Worm (Caenorhabditis elegans) whole organism, young adult: Measurements from ENCODE around the gene Y54G11A.14.

Source experiments
- B0035.1 ChIP-seq: sonication (generic microtip); optimal IDR thresholded peaks from 2 replicates; lab custom pipeline; 2016; ENCODE audit warnings: missing genetic modification characterization, mild to moderate bottlenecking, missing compliant biosample characterization, missing genotype, missing genetic modification reagents
- B0336.3 ChIP-seq: fragments of 200-800 bp; sonication (Bioruptor generic); IDR thresholded peaks from 2 replicates; pipeline ENCODE4 v1.3.6; 2022; ENCODE audit warnings: missing genetic modification characterization, missing compliant biosample characterization
- atf-7 ChIP-seq: sonication (generic microtip); optimal IDR thresholded peaks from 2 replicates; lab custom pipeline; 2017; ENCODE audit warnings: mild to moderate bottlenecking, missing genetic modification characterization, missing compliant biosample characterization
- let-526 ChIP-seq: fragments of 200-800 bp; sonication (Bioruptor generic); IDR thresholded peaks from 2 replicates; pipeline ENCODE4 v1.3.6; 2022; ENCODE audit warnings: missing genetic modification reagents, missing genetic modification characterization, missing compliant biosample characterization
- lin-54 ChIP-seq: fragments of 200-800 bp; sonication (Bioruptor generic); optimal IDR thresholded peaks from 2 replicates; lab custom pipeline; 2018; ENCODE audit warnings: mild to moderate bottlenecking, missing genetic modification characterization, missing compliant biosample characterization
- mcd-1 ChIP-seq: fragments of 200-800 bp; sonication (Bioruptor generic); IDR thresholded peaks from 2 replicates; pipeline ENCODE4 v1.3.6; 2022; ENCODE audit warnings: missing genetic modification reagents, missing genetic modification characterization, missing compliant biosample characterization
- nfya-2 ChIP-seq: fragments of 200-800 bp; sonication (Bioruptor generic); IDR thresholded peaks from 2 replicates; pipeline ENCODE4 v1.3.6; 2022; ENCODE audit warnings: missing genetic modification reagents, missing genetic modification characterization, missing compliant biosample characterization
- nhr-179 ChIP-seq: sonication (generic microtip); optimal IDR thresholded peaks from 2 replicates; lab custom pipeline; 2016; ENCODE audit warnings: mild to moderate bottlenecking, missing genetic modification characterization, missing compliant biosample characterization
- pha-4 ChIP-seq: fragments of 150-350 bp; sonication (generic microtip); optimal IDR thresholded peaks from 2 replicates; lab custom pipeline; 2014; ENCODE audit warnings: missing biosample characterization, missing genetic modification reagents, missing genetic modification characterization
- snpc-1.3 ChIP-seq: sonication (generic microtip); optimal IDR thresholded peaks from 2 replicates; lab custom pipeline; 2017; ENCODE audit warnings: missing genetic modification characterization, mild to moderate bottlenecking, missing compliant biosample characterization, antibody characterized with exemption, moderate library complexity, missing genotype, missing genetic modification reagents; ENCODE audit not compliant: insufficient read depth
- snpc-4 ChIP-seq, 5 experiments: fragments of 150-350 bp in 1 of 5; sonication (generic microtip) in 4 of 5; optimal IDR thresholded peaks; 2 replicates each; lab custom pipeline; 2014 to 2018; ENCODE audit warnings: missing genetic modification characterization in 5 of 5, missing biosample characterization in 3 of 5, antibody characterized with exemption in 2 of 5, mild to moderate bottlenecking in 2 of 5, missing compliant biosample characterization in 2 of 5, missing genotype in 2 of 5, moderate library complexity in 2 of 5, missing genetic modification reagents in 1 of 5
- zim-3 ChIP-seq: sonication (generic microtip); optimal IDR thresholded peaks from 2 replicates; lab custom pipeline; 2017; ENCODE audit warnings: mild to moderate bottlenecking, missing genetic modification characterization, moderate library complexity, missing compliant biosample characterization

DNA sequence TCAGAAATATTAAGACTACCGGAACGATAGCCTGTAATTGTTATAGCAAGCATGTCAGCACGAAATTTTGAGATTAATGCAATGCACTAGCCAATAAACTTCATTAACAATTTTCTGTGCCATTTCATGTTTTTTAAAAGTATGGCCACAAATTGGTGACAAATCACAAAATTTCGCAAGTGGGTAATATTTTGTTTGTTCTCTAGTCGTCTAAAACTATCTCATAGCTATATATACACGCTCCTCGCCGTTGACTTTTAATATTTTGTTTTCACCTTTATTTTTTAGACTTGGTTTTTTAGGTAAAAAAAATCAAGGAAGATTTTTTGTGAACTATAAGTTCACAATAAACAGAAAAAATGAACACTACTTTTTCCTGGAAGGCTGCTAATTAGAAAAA, 27.1 kb upstream of the Y54G11A.14 start:
- no peak for TF ChIP-seq nhr-179 (tag; lab: Kevin White, UChicago)
- no peak for TF ChIP-seq mcd-1 (GFP tag; lab: Robert Waterston, UW)
- TF ChIP-seq lin-54 = no peak
- TF ChIP-seq atf-7 (tag; lab: Kevin White, UChicago) = no peak
- TF ChIP-seq nfya-2 = no peak
- no peak for TF ChIP-seq B0336.3 (GFP tag; lab: Robert Waterston, UW)
- no peak for TF ChIP-seq snpc-1.3 (tag; lab: Kevin White, UChicago)
- TF ChIP-seq zim-3 (tag; lab: Kevin White, UChicago) = no peak
- TF ChIP-seq pha-4 = no peak
- TF ChIP-seq snpc-4 (GFP tag; optimal IDR thresholded peaks at IDR 0.05; lab: Kevin White, UChicago) = no peak
- no peak for TF ChIP-seq snpc-4 (tag; optimal IDR thresholded peaks at IDR 0.05; lab: Kevin White, UChicago)
- TF ChIP-seq B0035.1 = no peak
- no peak for TF ChIP-seq let-526 (GFP tag; lab: Robert Waterston, UW)
